Fruit fly (Drosophila melanogaster): ENCODE results near the gene Dsk.

Dsk gene

DNA sequence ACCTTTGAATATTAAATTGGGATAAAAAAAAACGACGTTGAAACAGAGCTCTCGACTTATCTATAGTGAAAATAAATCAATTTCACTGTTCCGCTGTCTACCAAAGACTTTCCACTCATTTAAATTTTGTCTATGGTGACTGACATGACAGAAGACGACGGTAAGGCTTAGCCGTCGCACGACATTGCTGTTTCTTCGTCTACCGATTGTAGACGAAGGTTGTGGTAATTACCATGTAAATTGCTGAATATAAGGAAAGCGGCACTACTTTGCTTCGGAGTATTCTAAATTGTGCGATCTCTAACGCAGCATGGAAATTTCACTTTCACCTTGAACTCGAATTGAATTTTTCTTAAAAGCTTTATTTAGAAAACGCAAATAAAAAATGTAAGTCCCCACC is 13.3 kb downstream of the Dsk start:
- no peak for TF ChIP-seq Eip78C (GFP tag)
- TF ChIP-seq net (GFP tag; optimal IDR thresholded peaks at IDR 0.05): no peak
- TF ChIP-seq Ets21C (GFP tag; optimal IDR thresholded peaks at IDR 0.05): no peak
- TF ChIP-seq CG11762 (GFP tag; optimal IDR thresholded peaks at IDR 0.05; ENCODE audit: insufficient read depth): no peak
- TF ChIP-seq vri (GFP tag; optimal IDR thresholded peaks at IDR 0.05): no peak
- TF ChIP-seq Smox (GFP tag; optimal IDR thresholded peaks at IDR 0.05): no peak
- no peak for TF ChIP-seq CG8632 (GFP tag; optimal IDR thresholded peaks at IDR 0.05)
- TF ChIP-seq CG9139 (GFP tag; optimal IDR thresholded peaks at IDR 0.05): no peak
- TF ChIP-seq Sox14 (GFP tag; optimal IDR thresholded peaks at IDR 0.05): no peak
- no peak for TF ChIP-seq CG31627 (GFP tag; optimal IDR thresholded peaks at IDR 0.05)
- TF ChIP-seq CG11294 (GFP tag; IDR thresholded peaks at IDR 0.05): no peak
- no peak for TF ChIP-seq OdsH (GFP tag; optimal IDR thresholded peaks at IDR 0.05)
- TF ChIP-seq Gug (GFP tag; IDR thresholded peaks at IDR 0.05): no peak
- no peak for TF ChIP-seq esn (GFP tag; optimal IDR thresholded peaks at IDR 0.05)
- TF ChIP-seq Eip93F (GFP tag; optimal IDR thresholded peaks at IDR 0.05): no peak

DNA sequence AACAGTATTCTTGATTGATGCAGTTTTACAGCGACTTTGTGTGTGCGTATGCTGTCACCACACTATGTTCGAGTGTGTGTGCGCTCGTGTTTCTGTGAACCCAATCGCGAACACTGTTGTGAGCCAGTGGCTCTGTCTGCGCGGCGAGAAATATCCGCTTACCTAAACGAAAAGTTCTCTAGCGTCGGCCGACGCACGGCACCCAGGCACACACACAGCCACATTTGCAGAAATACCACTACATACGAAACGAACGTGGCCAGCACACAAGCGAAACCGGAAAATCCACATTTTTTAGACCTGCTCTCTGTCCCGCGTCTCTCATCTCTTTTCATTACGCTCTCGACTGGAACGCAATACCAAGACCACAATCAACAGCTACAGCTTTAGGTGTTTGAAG is 15.1 kb downstream of the Dsk start:
- TF ChIP-seq CG6163 (GFP tag; IDR thresholded peaks at IDR 0.05): no peak
- TF ChIP-seq Sox14 (GFP tag; optimal IDR thresholded peaks at IDR 0.05): no peak
- peak; percentile 44 for TF ChIP-seq Blimp-1 (GFP tag; optimal IDR thresholded peaks at IDR 0.05)
- no peak for TF ChIP-seq CG8319 (GFP tag; optimal IDR thresholded peaks at IDR 0.05)

DNA sequence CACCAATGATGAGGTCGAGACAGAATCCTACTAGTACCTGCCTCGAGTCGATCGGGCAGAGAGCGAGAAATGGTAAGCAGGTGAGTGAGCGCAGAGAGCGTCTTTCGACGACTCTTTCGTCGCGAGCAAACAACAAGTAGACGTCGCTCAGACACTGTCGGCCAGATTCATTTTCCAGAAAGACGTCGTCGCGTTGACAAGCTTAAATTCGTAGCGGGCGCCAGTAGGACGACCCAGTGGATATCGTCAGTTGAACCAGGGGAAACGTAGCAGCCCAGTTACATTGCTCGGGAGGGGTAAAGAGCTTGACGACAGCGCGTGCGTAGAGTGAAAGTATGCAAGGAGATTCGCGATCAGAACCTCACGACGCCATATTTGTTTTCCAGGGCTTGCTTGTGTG is 15.6 kb downstream of the Dsk start, which contains the start of gene CG12581:
CG12581 (plus strand) TSS at position 163 of the 400 bp plus-strand sequence.
- TF ChIP-seq Eip78C (GFP tag) (peak; percentile 5), Blimp-1 (GFP tag; optimal IDR thresholded peaks at IDR 0.05) (peak; percentile 92), Eip75B (GFP tag; optimal IDR thresholded peaks at IDR 0.05) (peak; percentile 5), lz (GFP tag; optimal IDR thresholded peaks at IDR 0.05) (no peak), cyc (GFP tag; optimal IDR thresholded peaks at IDR 0.05) (no peak), Smox (GFP tag; optimal IDR thresholded peaks at IDR 0.05) (no peak), CG16779 (tag; optimal IDR thresholded peaks at IDR 0.05) (no peak), fkh (GFP tag; optimal IDR thresholded peaks at IDR 0.05) (peak; percentile 37), Sox102F (GFP tag; optimal IDR thresholded peaks at IDR 0.05) (peak; percentile 10), fd85E (GFP tag; optimal IDR thresholded peaks at IDR 0.05) (no peak), CG6854 (GFP tag; optimal IDR thresholded peaks at IDR 0.05) (peak; percentile 4)

DNA sequence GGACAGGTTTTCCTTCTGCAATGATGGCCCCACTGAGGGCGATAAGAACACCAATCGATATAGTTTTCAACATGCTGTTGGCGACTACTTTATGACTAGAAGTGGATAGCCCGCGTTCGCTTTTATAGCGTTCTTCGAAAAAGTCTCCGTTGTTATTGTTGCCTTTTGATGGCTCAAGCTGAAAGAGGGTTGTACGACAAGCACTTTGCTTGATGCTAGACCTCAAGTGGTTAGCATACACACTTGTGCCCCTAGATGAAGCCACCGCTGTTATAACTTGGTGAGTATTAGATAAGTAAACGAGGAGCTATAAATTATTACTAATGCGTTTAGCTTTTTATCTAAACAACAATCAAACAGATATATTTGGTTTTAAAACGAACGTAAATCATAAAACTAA is 27.9 kb downstream of the Dsk start, which contains the start of gene CG40198:
CG40198 (minus strand) TSS at position 101 of the 400 bp plus-strand sequence.
- TF ChIP-seq CG3032 (tag; optimal IDR thresholded peaks at IDR 0.05): no peak
- no peak for TF ChIP-seq pdm3 (GFP tag; optimal IDR thresholded peaks at IDR 0.05)
- no peak for TF ChIP-seq CG3919 (GFP tag; optimal IDR thresholded peaks at IDR 0.05)
- TF ChIP-seq CG8632 (GFP tag; optimal IDR thresholded peaks at IDR 0.05): no peak
- TF ChIP-seq CG7368 (GFP tag; optimal IDR thresholded peaks at IDR 0.05): no peak

Measured in whole organism, prepupa.